Fruit fly (Drosophila melanogaster): Measurements from ENCODE around the gene CG15387.

CG15387 gene

DNA sequence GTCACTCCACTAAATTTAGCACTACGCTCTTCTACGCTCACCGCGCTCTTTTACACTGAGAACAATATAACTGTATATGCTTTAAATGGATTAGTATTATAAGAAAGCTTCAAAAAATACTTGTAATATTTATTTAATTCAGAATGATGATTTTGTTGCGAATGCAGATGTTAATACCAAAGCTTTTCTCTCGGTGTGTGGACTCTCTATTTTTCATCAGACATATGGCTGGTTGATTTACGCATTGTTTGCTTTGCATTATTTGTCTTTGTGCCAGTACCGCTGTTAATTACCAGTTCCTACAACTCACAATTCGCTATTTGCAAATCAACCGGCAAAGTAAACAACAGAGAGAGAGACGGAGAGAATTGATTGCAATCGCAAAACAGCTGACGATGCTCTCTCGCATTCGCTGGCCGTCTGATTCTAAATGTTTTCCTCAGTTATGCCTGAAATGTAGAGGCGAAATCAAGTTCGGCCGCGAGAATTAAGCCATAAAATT lies 4.4 kb downstream of the CG15387 start (continued):
- peak; percentile 98 for TF ChIP-seq CG12391 (tag; optimal IDR thresholded peaks at IDR 0.05)
- peak; percentile 99 for TF ChIP-seq Atf6 (GFP tag; IDR thresholded peaks at IDR 0.05)
- TF ChIP-seq CG8924 (tag; optimal IDR thresholded peaks at IDR 0.05) = peak; percentile 98
- peak; percentile 96 for TF ChIP-seq mam (GFP tag; optimal IDR thresholded peaks at IDR 0.05)
- TF ChIP-seq CG33557 (GFP tag; optimal IDR thresholded peaks at IDR 0.05) = peak; percentile 90
- peak; percentile 84 for TF ChIP-seq CG3065 (GFP tag; optimal IDR thresholded peaks at IDR 0.05)
- peak; percentile 93 for TF ChIP-seq fd96Cb (tag; optimal IDR thresholded peaks at IDR 0.05)
- TF ChIP-seq B-H1 (GFP tag; IDR thresholded peaks at IDR 0.05) = peak; percentile 97
- peak; percentile 95 for TF ChIP-seq CG4730 (GFP tag; IDR thresholded peaks at IDR 0.05)
- TF ChIP-seq CG15073 (GFP tag; optimal IDR thresholded peaks at IDR 0.05) = peak; percentile 76
- peak; percentile 96 for TF ChIP-seq caup (GFP tag; optimal IDR thresholded peaks at IDR 0.05; ENCODE audit: severe bottlenecking)
- TF ChIP-seq org-1 (GFP tag; optimal IDR thresholded peaks at IDR 0.05) = peak; percentile 96
- peak; percentile 97 for TF ChIP-seq CG7786 (GFP tag; optimal IDR thresholded peaks at IDR 0.05)
- TF ChIP-seq CG2129 (GFP tag; IDR thresholded peaks at IDR 0.05; ENCODE audit: partially characterized antibody) = no peak
- TF ChIP-seq en (GFP tag; optimal IDR thresholded peaks at IDR 0.05) = peak; percentile 90
- TF ChIP-seq pita (GFP tag; optimal IDR thresholded peaks at IDR 0.05) = no peak
- peak; percentile 95 to 96 for TF ChIP-seq Hr51 (GFP tag; optimal IDR thresholded peaks at IDR 0.05)
- peak; percentile 90 for TF ChIP-seq CG4404 (GFP tag; IDR thresholded peaks at IDR 0.05)
- peak; percentile 94 for TF ChIP-seq zen (tag; optimal IDR thresholded peaks at IDR 0.05)
- peak; percentile 97 for TF ChIP-seq CG7556 (GFP tag; optimal IDR thresholded peaks at IDR 0.05)
- peak; percentile 96 for TF ChIP-seq CG6175 (GFP tag; IDR thresholded peaks at IDR 0.05)
- TF ChIP-seq otp (GFP tag; IDR thresholded peaks at IDR 0.05) = peak; percentile 98
- TF ChIP-seq Lim3 (GFP tag; IDR thresholded peaks at IDR 0.05) = peak; percentile 81
- peak; percentile 99 for TF ChIP-seq Rfx (GFP tag; IDR thresholded peaks at IDR 0.05)
- no peak for TF ChIP-seq hkb (optimal IDR thresholded peaks at IDR 0.05)
- TF ChIP-seq hkb (GFP tag; IDR thresholded peaks at IDR 0.05) = peak; percentile 98
- peak; percentile 96 for TF ChIP-seq CG16779 (GFP tag; IDR thresholded peaks at IDR 0.05)
- TF ChIP-seq CG14014 (GFP tag; IDR thresholded peaks at IDR 0.05) = peak; percentile 99
- no peak for TF ChIP-seq HLH4C (GFP tag; IDR thresholded peaks at IDR 0.05; ENCODE audit: partially characterized antibody)
- TF ChIP-seq sob (GFP tag; IDR thresholded peaks at IDR 0.05) = peak; percentile 99
- no peak for TF ChIP-seq Bgb (GFP tag; IDR thresholded peaks at IDR 0.05; ENCODE audit: partially characterized antibody)
- peak; percentile 99 for TF ChIP-seq CG11456 (GFP tag; IDR thresholded peaks at IDR 0.05)
- TF ChIP-seq tin (GFP tag; optimal IDR thresholded peaks at IDR 0.05) = peak; percentile 93
- TF ChIP-seq CG12104 (GFP tag; optimal IDR thresholded peaks at IDR 0.05) = peak; percentile 94
- peak; percentile 95 for TF ChIP-seq CG10543 (GFP tag; optimal IDR thresholded peaks at IDR 0.05)
- peak; percentile 98 for TF ChIP-seq CG43689 (GFP tag; IDR thresholded peaks at IDR 0.05)
- peak; percentile 94 for TF ChIP-seq Atf-2 (GFP tag; optimal IDR thresholded peaks at IDR 0.05)
- peak; percentile 96 for TF ChIP-seq schlank (tag; optimal IDR thresholded peaks at IDR 0.05)
- peak; percentile 99 for TF ChIP-seq Ptx1 (GFP tag; IDR thresholded peaks at IDR 0.05)
- TF ChIP-seq ap (GFP tag; IDR thresholded peaks at IDR 0.05) = peak; percentile 97
- peak; percentile 99 for TF ChIP-seq Hmr (GFP tag; optimal IDR thresholded peaks at IDR 0.05)
- peak; percentile 98 for TF ChIP-seq PHDP (tag; optimal IDR thresholded peaks at IDR 0.05)
- TF ChIP-seq sqz (GFP tag; optimal IDR thresholded peaks at IDR 0.05) = peak; percentile 78
- peak; percentile 95 for TF ChIP-seq CG32772 (GFP tag; IDR thresholded peaks at IDR 0.05)
- peak; percentile 92 for TF ChIP-seq CG11560 (tag; IDR thresholded peaks at IDR 0.05)
- peak; percentile 95 for TF ChIP-seq CG12236 (GFP tag; optimal IDR thresholded peaks at IDR 0.05)
- TF ChIP-seq Ets97D (GFP tag; optimal IDR thresholded peaks at IDR 0.05) = peak; percentile 85
- TF ChIP-seq Nf-YB (GFP tag; optimal IDR thresholded peaks at IDR 0.05) = peak; percentile 83
- TF ChIP-seq CG14860 (GFP tag; IDR thresholded peaks at IDR 0.05; ENCODE audit: partially characterized antibody) = no peak
- peak; percentile 95 for TF ChIP-seq grau (tag; optimal IDR thresholded peaks at IDR 0.05)
- peak; percentile 88 for TF ChIP-seq pnt (GFP tag; optimal IDR thresholded peaks at IDR 0.05)

Data from whole organism, embryonic.